Worm (Caenorhabditis elegans) whole organism, L2 larva: Measurements from ENCODE around the gene Y38E10A.2.

Source experiments
- ama-1 ChIP-seq: fragments of 150-350 bp; optimal IDR thresholded peaks from 2 replicates; lab custom pipeline; 2018; ENCODE audit warnings: inconsistent platforms
- mdl-1 ChIP-seq, 2 experiments: fragments of 150-350 bp in 1 of 2; sonication (generic microtip) in 1 of 2; optimal IDR thresholded peaks; 2 replicates each; lab custom pipeline; 2017; ENCODE audit warnings: missing biosample characterization in 2 of 2, missing genetic modification characterization in 2 of 2
- nhr-237 ChIP-seq: fragments of 150-350 bp; optimal IDR thresholded peaks from 2 replicates; lab custom pipeline; 2014; ENCODE audit warnings: missing biosample characterization, missing genetic modification characterization
- unc-62 ChIP-seq: fragments of 150-350 bp; optimal IDR thresholded peaks from 2 replicates; lab custom pipeline; 2014; ENCODE audit warnings: missing biosample characterization, missing genetic modification reagents, missing genetic modification characterization

ce11 chrII:12550940-12551339 lies 22.5 kb downstream of the Y38E10A.2 start:
- TF ChIP-seq mdl-1 (tag; optimal IDR thresholded peaks at IDR 0.05; lab: Kevin White, UChicago): no peak
- no peak for TF ChIP-seq unc-62 (GFP tag; lab: Kevin White, UChicago)
- TF ChIP-seq nhr-237 (tag; lab: Kevin White, UChicago): no peak
- no peak for TF ChIP-seq ama-1 (lab: Kevin White, UChicago)
